Worm (Caenorhabditis elegans): ENCODE results near the gene Y53F4B.27.

ce11 chrII:15173174-15173573 lies 27.5 kb downstream of the Y53F4B.27 start:
- TF ChIP-seq snpc-4 (tag; optimal IDR thresholded peaks at IDR 0.05) (no peak), elt-1 (tag; optimal IDR thresholded peaks at IDR 0.05) (no peak), ZK546.5 (tag; optimal IDR thresholded peaks at IDR 0.05) (no peak)

All from whole organism, L2 larva.